Fruit fly (Drosophila melanogaster) whole organism, embryonic: Measurements from ENCODE around the gene yellow-e.

Source experiments
- C15 ChIP-seq: fragments of 200-800 bp; sonication (Bioruptor generic); IDR thresholded peaks from 3 replicates; pipeline ENCODE4 v1.3.6; 2022; ENCODE audit warnings: missing biosample characterization, missing genetic modification characterization
- CG11723 ChIP-seq: fragments of 200-800 bp; sonication (Bioruptor generic); optimal IDR thresholded peaks from 2 replicates; lab custom pipeline; 2017; ENCODE audit warnings: missing biosample characterization, mild to moderate bottlenecking, missing genetic modification characterization
- CG13123 ChIP-seq: fragments of 200-800 bp; sonication (Bioruptor generic); optimal IDR thresholded peaks from 2 replicates; lab custom pipeline; 2016; ENCODE audit warnings: missing biosample characterization, missing genetic modification characterization
- CG15479 ChIP-seq: fragments of 200-800 bp; sonication (Bioruptor generic); optimal IDR thresholded peaks from 3 replicates; lab custom pipeline; 2019; ENCODE audit warnings: missing biosample characterization, mild to moderate bottlenecking, missing genetic modification characterization, moderate library complexity
- CG1647 ChIP-seq: fragments of 200-800 bp; sonication (Bioruptor generic); optimal IDR thresholded peaks from 3 replicates; lab custom pipeline; 2016; ENCODE audit warnings: missing biosample characterization, missing genetic modification characterization
- CG16813 ChIP-seq: fragments of 200-800 bp; sonication (Bioruptor generic); IDR thresholded peaks from 3 replicates; pipeline ENCODE4 v1.3.6; 2022; ENCODE audit warnings: missing biosample characterization, missing genetic modification characterization; ENCODE audit not compliant: partially characterized antibody
- CG18011 ChIP-seq: fragments of 200-800 bp; sonication (Bioruptor generic); optimal IDR thresholded peaks from 2 replicates; lab custom pipeline; 2017; ENCODE audit warnings: missing biosample characterization, missing genetic modification characterization, mild to moderate bottlenecking, moderate library complexity, missing genotype
- CG18476 ChIP-seq: fragments of 200-800 bp; sonication (Bioruptor generic); optimal IDR thresholded peaks from 2 replicates; lab custom pipeline; 2016; ENCODE audit warnings: missing biosample characterization, mild to moderate bottlenecking, missing genetic modification characterization
- CG31365 ChIP-seq: fragments of 200-800 bp; sonication (Bioruptor generic); optimal IDR thresholded peaks from 2 replicates; lab custom pipeline; 2018; ENCODE audit warnings: missing biosample characterization, mild to moderate bottlenecking, missing genetic modification characterization
- CG31388 ChIP-seq: fragments of 200-800 bp; sonication (Bioruptor generic); optimal IDR thresholded peaks from 2 replicates; lab custom pipeline; 2016; ENCODE audit warnings: missing biosample characterization, missing genetic modification characterization
- CG3163 ChIP-seq: fragments of 200-800 bp; sonication (Bioruptor generic); optimal IDR thresholded peaks from 3 replicates; lab custom pipeline; 2016; ENCODE audit warnings: missing biosample characterization, missing genetic modification characterization
- CG32767 ChIP-seq: fragments of 200-800 bp; sonication (Bioruptor generic); IDR thresholded peaks from 2 replicates; pipeline ENCODE4 v1.3.6; 2022; ENCODE audit warnings: missing biosample characterization, missing genetic modification characterization
- CG6683 ChIP-seq: fragments of 200-800 bp; sonication (Bioruptor generic); optimal IDR thresholded peaks from 2 replicates; lab custom pipeline; 2017; ENCODE audit warnings: missing biosample characterization, mild to moderate bottlenecking, missing genetic modification characterization, missing genetic modification reagents
- CG6765 ChIP-seq: fragments of 200-800 bp; sonication (Bioruptor generic); optimal IDR thresholded peaks from 3 replicates; lab custom pipeline; 2017; ENCODE audit warnings: missing biosample characterization, mild to moderate bottlenecking, missing genetic modification characterization
- CG8359 ChIP-seq: fragments of 200-800 bp; sonication (Bioruptor generic); optimal IDR thresholded peaks from 2 replicates; lab custom pipeline; 2017; ENCODE audit warnings: missing biosample characterization, mild to moderate bottlenecking, missing genetic modification characterization, borderline replicate concordance
- CG8944 ChIP-seq: fragments of 200-800 bp; sonication (Bioruptor generic); optimal IDR thresholded peaks from 3 replicates; lab custom pipeline; 2016; ENCODE audit warnings: missing biosample characterization, missing genetic modification characterization
- CG9609 ChIP-seq: fragments of 200-800 bp; sonication (Bioruptor generic); optimal IDR thresholded peaks from 3 replicates; lab custom pipeline; 2016; ENCODE audit warnings: missing biosample characterization, missing genetic modification characterization
- Dp ChIP-seq: fragments of 200-800 bp; sonication (Bioruptor generic); optimal IDR thresholded peaks from 2 replicates; lab custom pipeline; 2018; ENCODE audit warnings: missing biosample characterization, mild to moderate bottlenecking, missing genetic modification characterization, moderate library complexity
- Fer1 ChIP-seq: fragments of 200-800 bp; sonication (Bioruptor generic); optimal IDR thresholded peaks from 2 replicates; lab custom pipeline; 2017; ENCODE audit warnings: missing biosample characterization, mild to moderate bottlenecking, missing genetic modification characterization
- Gug ChIP-seq: fragments of 200-800 bp; sonication (Bioruptor generic); IDR thresholded peaks from 4 replicates; pipeline ENCODE4 v1.3.6; 2022; ENCODE audit warnings: missing biosample characterization, missing genetic modification characterization
- Hr51 ChIP-seq, 2 experiments: fragments of 200-800 bp; sonication (Bioruptor generic); optimal IDR thresholded peaks; 2 replicates in 1 of 2; 3 replicates in 1 of 2; lab custom pipeline; 2016 to 2018; ENCODE audit warnings: missing biosample characterization in 2 of 2, missing genetic modification characterization in 2 of 2, mild to moderate bottlenecking in 1 of 2, moderate library complexity in 1 of 2
- MTF-1 ChIP-seq: fragments of 200-800 bp; sonication (Bioruptor generic); optimal IDR thresholded peaks from 2 replicates; lab custom pipeline; 2018; ENCODE audit warnings: missing biosample characterization, mild to moderate bottlenecking, missing genetic modification characterization, borderline replicate concordance
- Mad ChIP-seq: fragments of 200-800 bp; sonication (Bioruptor generic); optimal IDR thresholded peaks from 2 replicates; lab custom pipeline; 2016; ENCODE audit warnings: missing biosample characterization, missing genetic modification characterization
- Mrtf ChIP-seq: fragments of 200-800 bp; sonication (Bioruptor generic); IDR thresholded peaks from 3 replicates; pipeline ENCODE4 v1.3.6; 2022; ENCODE audit warnings: missing biosample characterization, missing genetic modification characterization
- Scr ChIP-seq: fragments of 200-800 bp; sonication (Bioruptor generic); IDR thresholded peaks from 2 replicates; pipeline ENCODE4 v1.3.6; 2022; ENCODE audit warnings: missing biosample characterization, missing genetic modification characterization; ENCODE audit not compliant: partially characterized antibody
- Sox100B ChIP-seq: fragments of 200-800 bp; sonication (Bioruptor generic); optimal IDR thresholded peaks from 3 replicates; lab custom pipeline; 2018; ENCODE audit warnings: missing biosample characterization, mild to moderate bottlenecking, missing genetic modification characterization
- Ssrp ChIP-seq: fragments of 200-800 bp; sonication (Bioruptor generic); optimal IDR thresholded peaks from 2 replicates; lab custom pipeline; 2018; ENCODE audit warnings: missing biosample characterization, mild to moderate bottlenecking, missing genetic modification characterization, moderate library complexity
- Taf1 ChIP-seq: fragments of 200-800 bp; sonication (Bioruptor generic); IDR thresholded peaks from 2 replicates; pipeline ENCODE4 v1.3.6; 2022; ENCODE audit warnings: missing biosample characterization, missing genetic modification characterization
- ac ChIP-seq: fragments of 200-800 bp; sonication (Bioruptor generic); optimal IDR thresholded peaks from 3 replicates; lab custom pipeline; 2017; ENCODE audit warnings: missing biosample characterization, mild to moderate bottlenecking, missing genetic modification characterization
- bsh ChIP-seq, 2 experiments: fragments of 200-800 bp; sonication (Bioruptor generic); optimal IDR thresholded peaks; 2 replicates each; lab custom pipeline; 2017 to 2018; ENCODE audit warnings: mild to moderate bottlenecking in 2 of 2, missing biosample characterization in 2 of 2, missing genetic modification characterization in 2 of 2, moderate library complexity in 1 of 2
- cg ChIP-seq: fragments of 200-800 bp; sonication (Bioruptor generic); optimal IDR thresholded peaks from 3 replicates; lab custom pipeline; 2019; ENCODE audit warnings: missing biosample characterization, mild to moderate bottlenecking, missing genetic modification characterization, moderate library complexity
- chif ChIP-seq, 2 experiments: fragments of 200-800 bp; sonication (Bioruptor generic); optimal IDR thresholded peaks; 3 replicates each; lab custom pipeline; 2016; ENCODE audit warnings: missing biosample characterization in 2 of 2, missing genetic modification characterization in 2 of 2
- fd64A ChIP-seq: fragments of 200-800 bp; sonication (Bioruptor generic); optimal IDR thresholded peaks from 3 replicates; lab custom pipeline; 2018; ENCODE audit warnings: missing biosample characterization, mild to moderate bottlenecking, missing genetic modification characterization
- gsb-n ChIP-seq: fragments of 200-800 bp; sonication (Bioruptor generic); optimal IDR thresholded peaks from 3 replicates; lab custom pipeline; 2018; ENCODE audit warnings: missing biosample characterization, mild to moderate bottlenecking, missing genetic modification characterization
- her ChIP-seq: fragments of 200-800 bp; sonication (Bioruptor generic); optimal IDR thresholded peaks from 2 replicates; lab custom pipeline; 2016; ENCODE audit warnings: missing biosample characterization, missing genetic modification characterization
- kah ChIP-seq: fragments of 200-800 bp; sonication (Bioruptor generic); optimal IDR thresholded peaks from 2 replicates; lab custom pipeline; 2018; ENCODE audit warnings: missing biosample characterization, mild to moderate bottlenecking, missing genetic modification characterization
- lilli ChIP-seq: fragments of 200-800 bp; sonication (Bioruptor generic); optimal IDR thresholded peaks from 3 replicates; lab custom pipeline; 2016; ENCODE audit warnings: missing biosample characterization, missing genetic modification characterization
- oc ChIP-seq: fragments of 200-800 bp; sonication (Bioruptor generic); optimal IDR thresholded peaks from 2 replicates; lab custom pipeline; 2018; ENCODE audit warnings: missing biosample characterization, mild to moderate bottlenecking, missing genetic modification characterization, moderate library complexity
- slp2 ChIP-seq: fragments of 200-800 bp; sonication (Bioruptor generic); optimal IDR thresholded peaks from 2 replicates; lab custom pipeline; 2016; ENCODE audit warnings: missing biosample characterization, missing genetic modification characterization
- sr ChIP-seq: fragments of 200-800 bp; sonication (Bioruptor generic); IDR thresholded peaks from 3 replicates; pipeline ENCODE4 v1.3.6; 2022; ENCODE audit warnings: missing biosample characterization, missing genetic modification characterization
- stc ChIP-seq: fragments of 200-800 bp; sonication (Bioruptor generic); IDR thresholded peaks from 2 replicates; pipeline ENCODE4 v1.3.6; 2022; ENCODE audit warnings: missing biosample characterization, missing genetic modification characterization
- tgo ChIP-seq: fragments of 200-800 bp; sonication (Bioruptor generic); IDR thresholded peaks from 3 replicates; pipeline ENCODE4 v1.3.6; 2022; ENCODE audit warnings: missing biosample characterization, missing genetic modification characterization
- tup ChIP-seq: fragments of 200-800 bp; sonication (Bioruptor generic); optimal IDR thresholded peaks from 2 replicates; lab custom pipeline; 2016; ENCODE audit warnings: missing biosample characterization, mild to moderate bottlenecking, missing genetic modification characterization, moderate library complexity
- tx ChIP-seq: fragments of 200-800 bp; sonication (Bioruptor generic); optimal IDR thresholded peaks from 2 replicates; lab custom pipeline; 2016; ENCODE audit warnings: missing biosample characterization, missing genetic modification characterization
- unc-4 ChIP-seq: fragments of 200-800 bp; sonication (Bioruptor generic); IDR thresholded peaks from 2 replicates; pipeline ENCODE4 v1.3.6; 2022; ENCODE audit warnings: missing biosample characterization, missing genetic modification characterization; ENCODE audit not compliant: partially characterized antibody
- zen2 ChIP-seq: fragments of 200-800 bp; sonication (Bioruptor generic); IDR thresholded peaks from 3 replicates; pipeline ENCODE4 v1.3.6; 2022; ENCODE audit warnings: missing biosample characterization, missing genetic modification characterization; ENCODE audit not compliant: partially characterized antibody
- zfh1 ChIP-seq: fragments of 200-800 bp; sonication (Bioruptor generic); IDR thresholded peaks from 3 replicates; pipeline ENCODE4 v1.3.6; 2022; ENCODE audit warnings: missing biosample characterization, missing genetic modification characterization
- zfh2 ChIP-seq: fragments of 200-800 bp; sonication (Bioruptor generic); optimal IDR thresholded peaks from 2 replicates; lab custom pipeline; 2016; ENCODE audit warnings: missing biosample characterization, missing genetic modification characterization

The yellow-e gene

DNA sequence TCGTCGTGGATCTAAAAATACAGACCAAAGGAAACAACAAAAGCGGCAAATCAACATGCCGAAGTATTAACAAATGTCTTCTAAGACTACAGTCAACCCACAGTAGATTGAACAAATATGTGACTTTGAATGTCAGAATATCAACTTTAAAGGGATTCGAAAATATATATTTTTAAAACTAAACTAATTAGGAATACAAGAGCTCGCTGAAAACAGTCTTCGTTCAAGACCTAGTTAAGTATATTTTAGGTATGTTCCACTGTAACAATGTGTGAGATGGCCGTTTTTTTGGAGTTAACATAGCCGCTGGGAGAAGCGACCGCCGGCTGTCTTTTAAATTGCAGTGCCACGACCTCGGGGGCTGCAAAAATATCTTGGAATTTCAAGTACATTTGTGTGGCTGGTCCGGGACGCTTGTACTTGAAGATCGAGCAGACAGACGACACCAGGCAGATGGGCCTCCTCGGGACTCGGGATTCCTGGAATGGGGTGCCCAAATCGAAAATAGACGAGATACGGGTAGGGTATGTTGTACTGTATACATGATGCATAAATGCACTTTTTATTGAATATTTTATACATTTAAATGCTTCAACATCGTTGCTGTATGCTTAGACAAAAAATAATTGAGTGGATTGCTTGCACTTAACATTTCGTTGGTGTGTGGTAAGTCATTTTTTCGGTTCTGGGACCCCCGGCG lies 13.4 kb upstream of the yellow-e start (continued):
- peak; percentile 60 to 82 for TF ChIP-seq bsh (GFP tag; optimal IDR thresholded peaks at IDR 0.05; lab: Kevin White, UChicago)
- TF ChIP-seq zfh2 (GFP tag; lab: Kevin White, UChicago), result peak; percentile 23
- peak; percentile 62 for TF ChIP-seq gsb-n (tag; lab: Kevin White, UChicago)
- TF ChIP-seq Ssrp (tag; lab: Kevin White, UChicago), result peak; percentile 63
- TF ChIP-seq CG11723 (GFP tag; lab: Kevin White, UChicago), result peak; percentile 34
- peak; percentile 47 for TF ChIP-seq ac (GFP tag; lab: Kevin White, UChicago)
- TF ChIP-seq Sox100B (GFP tag; lab: Kevin White, UChicago), result peak; percentile 46
- TF ChIP-seq zfh1 (GFP tag; lab: Robert Waterston, UW), result peak; percentile 81
- peak; percentile 66 for TF ChIP-seq lilli (GFP tag; lab: Kevin White, UChicago)
- no peak for TF ChIP-seq CG32767
- TF ChIP-seq CG3163 (GFP tag; lab: Kevin White, UChicago), result no peak
- peak; percentile 49 for TF ChIP-seq CG9609 (GFP tag; lab: Kevin White, UChicago)
- TF ChIP-seq CG6683 (GFP tag; lab: Kevin White, UChicago), result peak; percentile 15
- peak; percentile 51 for TF ChIP-seq CG18476 (GFP tag; lab: Kevin White, UChicago)
- TF ChIP-seq CG8944 (GFP tag; lab: Kevin White, UChicago), result peak; percentile 40
- peak; percentile 23 for TF ChIP-seq tup (GFP tag; lab: Kevin White, UChicago)
- TF ChIP-seq slp2 (GFP tag; lab: Kevin White, UChicago), result peak; percentile 36
- peak; percentile 67 for TF ChIP-seq tgo (GFP tag; lab: Robert Waterston, UW)
- no peak for TF ChIP-seq CG1647 (GFP tag; lab: Kevin White, UChicago)
- TF ChIP-seq CG31388 (GFP tag; lab: Kevin White, UChicago), result no peak
- TF ChIP-seq fd64A, result no peak
- no peak for TF ChIP-seq unc-4 (GFP tag; lab: Robert Waterston, UW)
- peak; percentile 44 for TF ChIP-seq Fer1 (GFP tag; lab: Kevin White, UChicago)
- 0 out of 2 replicates have a peak, but pooled peaks have one; percentile 35 for TF ChIP-seq Taf1 (GFP tag; lab: Robert Waterston, UW)
- TF ChIP-seq Hr51 (GFP tag; optimal IDR thresholded peaks at IDR 0.05; lab: Kevin White, UChicago), result peak in 1 of 2 experiments; percentile 70
- TF ChIP-seq Mad (GFP tag; lab: Kevin White, UChicago), result peak; percentile 12
- TF ChIP-seq cg (GFP tag; lab: Kevin White, UChicago), result no peak
- peak; percentile 74 for TF ChIP-seq stc (GFP tag; lab: Robert Waterston, UW)
- no peak for TF ChIP-seq Dp (GFP tag; lab: Kevin White, UChicago)
- TF ChIP-seq sr (GFP tag; lab: Robert Waterston, UW), result no peak
- peak; percentile 47 for TF ChIP-seq kah (GFP tag; lab: Kevin White, UChicago)
- TF ChIP-seq CG16813 (GFP tag; lab: Robert Waterston, UW), result no peak
- peak; percentile 34 for TF ChIP-seq CG13123
- peak; percentile 57 for TF ChIP-seq MTF-1
- peak; percentile 62 for TF ChIP-seq CG8359 (GFP tag; lab: Kevin White, UChicago)
- peak; percentile 44 to 71 for TF ChIP-seq chif (GFP tag; optimal IDR thresholded peaks at IDR 0.05; lab: Kevin White, UChicago)
- TF ChIP-seq CG18011 (GFP tag; lab: Kevin White, UChicago), result peak; percentile 11
- TF ChIP-seq Mrtf, result peak; percentile 59; the same call in 1 of the 3 replicates
- peak; percentile 30 for TF ChIP-seq oc
- no peak for TF ChIP-seq her (GFP tag; lab: Kevin White, UChicago)
- TF ChIP-seq C15 (GFP tag; lab: Robert Waterston, UW), result no peak
- TF ChIP-seq Gug, result peak; percentile 58; the same call in 2 of the 4 replicates
- no peak for TF ChIP-seq Scr (GFP tag; lab: Robert Waterston, UW)
- TF ChIP-seq CG6765 (GFP tag; lab: Kevin White, UChicago), result no peak
- no peak for TF ChIP-seq zen2 (GFP tag; lab: Robert Waterston, UW)
- TF ChIP-seq CG31365 (tag; lab: Kevin White, UChicago), result peak; percentile 6
- no peak for TF ChIP-seq CG15479 (GFP tag; lab: Kevin White, UChicago)
- TF ChIP-seq tx (GFP tag; lab: Kevin White, UChicago), result peak; percentile 46
